Worm (Caenorhabditis elegans) whole organism, early embryonic: Measurements from ENCODE around the gene C56A3.5.

Experiments used
- B0310.2 ChIP-seq: sonication (generic microtip); optimal IDR thresholded peaks from 2 replicates; lab custom pipeline; 2016; ENCODE audit warnings: mild to moderate bottlenecking, missing genetic modification characterization, missing compliant biosample characterization
- F13C5.2 ChIP-seq: sonication (generic microtip); optimal IDR thresholded peaks from 2 replicates; lab custom pipeline; 2017; ENCODE audit warnings: mild to moderate bottlenecking, missing genetic modification characterization, inconsistent platforms, missing compliant biosample characterization
- aly-1 ChIP-seq: sonication (generic microtip); optimal IDR thresholded peaks from 2 replicates; lab custom pipeline; 2016; ENCODE audit warnings: missing genetic modification characterization, missing compliant biosample characterization
- ama-1 ChIP-seq: fragments of 150-350 bp; optimal IDR thresholded peaks from 2 replicates; lab custom pipeline; 2014
- ceh-13 ChIP-seq: fragments of 200-800 bp; sonication (Bioruptor generic); optimal IDR thresholded peaks from 2 replicates; lab custom pipeline; 2018; ENCODE audit warnings: mild to moderate bottlenecking, missing genetic modification characterization, missing compliant biosample characterization
- ceh-36 ChIP-seq: sonication (generic microtip); optimal IDR thresholded peaks from 2 replicates; lab custom pipeline; 2016; ENCODE audit warnings: missing genetic modification characterization, inconsistent platforms, missing compliant biosample characterization
- ets-7 ChIP-seq: sonication (generic microtip); optimal IDR thresholded peaks from 2 replicates; lab custom pipeline; 2016; ENCODE audit warnings: missing genotype, missing genetic modification characterization, missing compliant biosample characterization
- flt-1 ChIP-seq: fragments of 200-800 bp; sonication (Bioruptor generic); IDR thresholded peaks from 2 replicates; pipeline ENCODE4 v1.3.6; 2022; ENCODE audit warnings: missing genetic modification characterization, missing compliant biosample characterization
- hmbx-1 ChIP-seq: sonication (generic microtip); optimal IDR thresholded peaks from 2 replicates; lab custom pipeline; 2016; ENCODE audit warnings: mild to moderate bottlenecking, missing genetic modification characterization, missing compliant biosample characterization
- hmg-4 ChIP-seq: fragments of 200-800 bp; sonication (Bioruptor generic); optimal IDR thresholded peaks from 2 replicates; lab custom pipeline; 2018; ENCODE audit warnings: mild to moderate bottlenecking, missing genetic modification characterization, missing compliant biosample characterization
- hnd-1 ChIP-seq: sonication (generic microtip); optimal IDR thresholded peaks from 2 replicates; lab custom pipeline; 2016; ENCODE audit warnings: missing genetic modification characterization, missing compliant biosample characterization
- pes-1 ChIP-seq: fragments of 200-800 bp; sonication (Bioruptor generic); IDR thresholded peaks from 2 replicates; pipeline ENCODE4 v1.3.6; 2022; ENCODE audit warnings: missing genetic modification reagents, missing genetic modification characterization, missing compliant biosample characterization
- scrt-1 ChIP-seq: fragments of 200-800 bp; sonication (Bioruptor generic); IDR thresholded peaks from 2 replicates; pipeline ENCODE4 v1.3.6; 2022; ENCODE audit warnings: missing genetic modification characterization, missing compliant biosample characterization
- sea-1 ChIP-seq: fragments of 200-800 bp; sonication (Bioruptor generic); conservative IDR thresholded peaks from 2 replicates; pipeline ENCODE4 v1.3.6; 2022; ENCODE audit warnings: missing genetic modification characterization, missing compliant biosample characterization
- tbx-11 ChIP-seq: fragments of 200-800 bp; sonication (Bioruptor generic); IDR thresholded peaks from 2 replicates; pipeline ENCODE4 v1.3.6; 2022; ENCODE audit warnings: missing genetic modification characterization, missing compliant biosample characterization
- tbx-37 ChIP-seq: fragments of 200-800 bp; sonication (Bioruptor generic); conservative IDR thresholded peaks from 2 replicates; pipeline ENCODE4 v1.3.6; 2022; ENCODE audit warnings: missing genetic modification reagents, missing genetic modification characterization, missing compliant biosample characterization
- tra-4 ChIP-seq: sonication (generic microtip); optimal IDR thresholded peaks from 2 replicates; lab custom pipeline; 2017; ENCODE audit warnings: missing genetic modification characterization, missing compliant biosample characterization

Gene C56A3.5

DNA sequence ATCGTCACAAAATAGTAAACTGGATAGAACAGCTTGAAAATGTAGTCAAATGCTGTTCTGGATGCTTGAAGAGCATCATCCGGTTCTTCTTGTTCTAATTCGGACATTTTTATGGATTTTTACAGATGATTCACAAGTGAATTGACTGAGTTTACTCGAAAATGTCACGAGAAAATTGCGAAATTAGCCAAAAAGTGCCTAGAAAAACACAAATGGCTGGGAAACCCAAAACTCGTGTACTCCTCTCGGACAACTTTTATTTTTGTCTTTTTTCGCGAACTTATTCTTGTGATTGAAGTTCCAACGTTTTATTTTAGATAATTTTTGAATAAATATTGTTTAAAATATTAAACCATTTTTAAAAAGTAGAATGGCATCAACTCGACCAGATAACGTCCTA lies at the start of gene C56A3.5, which contains the start of gene C56A3.4:
C56A3.5 (plus strand) TSS at position 367 of the 400 bp plus-strand sequence.
C56A3.4 (minus strand) TSS at position 154 of the 400 bp plus-strand sequence.
- TF ChIP-seq B0310.2 (tag; lab: Kevin White, UChicago) = no peak
- no peak for TF ChIP-seq F13C5.2 (tag; lab: Kevin White, UChicago)
- no peak for TF ChIP-seq hmg-4
- TF ChIP-seq pes-1 (GFP tag; lab: Robert Waterston, UW) = no peak
- TF ChIP-seq tbx-11 (GFP tag; lab: Robert Waterston, UW) = no peak
- no peak for TF ChIP-seq tbx-37 (GFP tag; lab: Robert Waterston, UW)
- TF ChIP-seq ceh-13 (GFP tag; lab: Kevin White, UChicago) = no peak
- TF ChIP-seq scrt-1 (GFP tag; lab: Robert Waterston, UW) = no peak
- no peak for TF ChIP-seq hmbx-1 (tag; lab: Kevin White, UChicago)
- no peak for TF ChIP-seq sea-1 (GFP tag; lab: Robert Waterston, UW)
- TF ChIP-seq ceh-36 = no peak
- TF ChIP-seq aly-1 (tag; lab: Kevin White, UChicago) = no peak
- no peak for TF ChIP-seq tra-4 (tag; lab: Kevin White, UChicago)
- TF ChIP-seq ets-7 = no peak
- no peak for TF ChIP-seq flt-1 (GFP tag; lab: Robert Waterston, UW)
- TF ChIP-seq hnd-1 (tag; lab: Kevin White, UChicago) = no peak

DNA sequence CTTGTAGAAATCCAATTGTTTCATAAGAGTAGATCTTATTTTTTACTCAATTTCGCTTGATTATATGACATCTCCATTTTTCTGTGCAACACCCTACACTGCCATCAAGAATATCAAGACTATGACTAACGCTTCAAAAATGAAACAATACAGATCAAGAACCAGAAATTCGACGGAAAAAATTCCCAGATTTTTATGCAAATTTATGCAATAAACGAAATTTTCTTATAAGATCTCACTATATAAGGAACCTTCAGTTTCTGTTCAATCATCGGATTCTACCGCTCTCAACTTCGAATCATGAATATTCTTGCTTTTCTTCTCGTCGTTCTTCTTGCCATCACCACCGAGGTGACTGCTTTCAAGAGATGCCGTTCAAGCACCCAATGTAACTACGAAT lies 45.4 kb upstream of the C56A3.5 start, which contains the start of gene R11G10.4:
R11G10.4 (plus strand) TSS at position 301 of the 400 bp plus-strand sequence.
- no peak for TF ChIP-seq ama-1 (lab: Kevin White, UChicago)
- TF ChIP-seq ceh-36 = no peak

DNA sequence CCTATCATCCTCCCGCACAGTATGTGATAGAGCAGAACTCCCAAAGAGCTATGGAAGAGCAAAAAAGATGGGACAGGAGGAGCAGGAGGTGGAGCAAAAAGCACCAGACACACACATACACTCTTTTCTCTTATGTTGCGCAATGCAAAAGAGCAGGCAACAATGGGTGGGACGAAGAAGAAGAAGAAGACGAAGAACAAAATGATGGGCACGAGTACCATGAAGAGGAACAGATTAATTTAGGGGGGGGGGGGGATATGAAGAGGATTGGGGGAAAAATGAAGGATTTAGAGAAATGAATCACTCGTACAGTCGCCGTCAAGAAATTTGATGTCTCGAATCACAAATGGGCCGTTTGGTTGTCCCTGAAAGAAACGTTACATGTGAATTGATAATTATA lies 40.1 kb upstream of the C56A3.5 start, which contains the start of gene avr-15:
avr-15 (minus strand) TSS at position 101 of the 400 bp plus-strand sequence.
- TF ChIP-seq scrt-1 (GFP tag; lab: Robert Waterston, UW) = no peak
- no peak for TF ChIP-seq F13C5.2 (tag; lab: Kevin White, UChicago)
- TF ChIP-seq sea-1 (GFP tag; lab: Robert Waterston, UW) = no peak
- TF ChIP-seq flt-1 (GFP tag; lab: Robert Waterston, UW) = no peak
- no peak for TF ChIP-seq aly-1 (tag; lab: Kevin White, UChicago)
- no peak for TF ChIP-seq ceh-36
- no peak for TF ChIP-seq hnd-1 (tag; lab: Kevin White, UChicago)
- TF ChIP-seq hmbx-1 (tag; lab: Kevin White, UChicago) = no peak
- TF ChIP-seq tra-4 (tag; lab: Kevin White, UChicago) = no peak
- TF ChIP-seq tbx-37 (GFP tag; lab: Robert Waterston, UW) = no peak
- TF ChIP-seq ama-1 (lab: Kevin White, UChicago) = no peak
- TF ChIP-seq ceh-13 (GFP tag; lab: Kevin White, UChicago) = no peak
- TF ChIP-seq ets-7 = no peak

DNA sequence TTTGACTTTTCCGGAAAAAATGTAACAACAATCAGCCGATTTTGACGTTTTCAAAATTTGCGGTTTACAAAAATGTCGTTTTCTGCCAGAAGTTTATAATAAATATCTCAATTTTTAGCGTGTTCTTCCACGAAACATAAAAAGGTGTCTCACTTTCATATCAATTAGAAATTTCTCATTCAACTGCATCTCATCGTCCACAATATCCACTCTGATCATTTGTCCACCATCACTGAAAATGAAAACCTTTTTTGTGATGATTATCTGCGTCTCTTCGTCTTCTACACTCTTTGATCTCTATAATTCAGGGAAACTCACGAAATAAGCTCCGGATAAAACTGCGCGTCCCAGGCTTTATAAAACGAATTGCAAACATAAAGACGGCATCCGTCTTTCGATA lies 39.3 kb upstream of the C56A3.5 start:
- no peak for TF ChIP-seq aly-1 (tag; lab: Kevin White, UChicago)
- no peak for TF ChIP-seq ama-1 (lab: Kevin White, UChicago)
- no peak for TF ChIP-seq ets-7
- no peak for TF ChIP-seq ceh-36
- TF ChIP-seq flt-1 (GFP tag; lab: Robert Waterston, UW) = no peak
- TF ChIP-seq hnd-1 (tag; lab: Kevin White, UChicago) = no peak
- no peak for TF ChIP-seq hmbx-1 (tag; lab: Kevin White, UChicago)
- no peak for TF ChIP-seq tra-4 (tag; lab: Kevin White, UChicago)
- no peak for TF ChIP-seq hmg-4

DNA sequence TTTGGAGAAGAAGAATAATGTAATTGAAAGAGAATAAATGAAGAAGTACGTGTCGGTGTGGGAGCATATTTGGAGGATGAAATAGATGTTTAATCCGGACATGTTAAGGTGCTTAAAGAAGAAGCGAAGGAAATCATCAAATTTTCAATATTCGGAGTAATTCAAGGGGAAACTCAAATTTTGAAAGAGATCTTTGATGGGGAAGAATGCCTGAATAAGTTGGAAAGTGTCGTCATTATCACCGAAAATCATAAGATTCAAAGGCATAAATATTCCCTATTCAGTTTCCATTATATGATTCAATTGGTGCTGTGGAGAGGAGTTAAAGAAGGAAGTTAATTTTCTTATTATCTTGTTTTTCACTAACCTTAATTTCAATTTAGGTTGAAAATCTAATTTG lies 36.7 kb upstream of the C56A3.5 start, which contains the start of gene semi-1:
semi-1 (minus strand) TSS at position 101 of the 400 bp plus-strand sequence.
- TF ChIP-seq pes-1 (GFP tag; lab: Robert Waterston, UW) (no peak), ets-7 (no peak), aly-1 (tag; lab: Kevin White, UChicago) (no peak), flt-1 (GFP tag; lab: Robert Waterston, UW) (no peak), sea-1 (GFP tag; lab: Robert Waterston, UW) (no peak), scrt-1 (GFP tag; lab: Robert Waterston, UW) (no peak), tbx-11 (GFP tag; lab: Robert Waterston, UW) (no peak), ceh-13 (GFP tag; lab: Kevin White, UChicago) (no peak), hmbx-1 (tag; lab: Kevin White, UChicago) (no peak), hnd-1 (tag; lab: Kevin White, UChicago) (no peak), tra-4 (tag; lab: Kevin White, UChicago) (no peak), tbx-37 (GFP tag; lab: Robert Waterston, UW) (no peak), F13C5.2 (tag; lab: Kevin White, UChicago) (no peak), ama-1 (lab: Kevin White, UChicago) (no peak), hmg-4 (no peak), B0310.2 (tag; lab: Kevin White, UChicago) (no peak)

DNA sequence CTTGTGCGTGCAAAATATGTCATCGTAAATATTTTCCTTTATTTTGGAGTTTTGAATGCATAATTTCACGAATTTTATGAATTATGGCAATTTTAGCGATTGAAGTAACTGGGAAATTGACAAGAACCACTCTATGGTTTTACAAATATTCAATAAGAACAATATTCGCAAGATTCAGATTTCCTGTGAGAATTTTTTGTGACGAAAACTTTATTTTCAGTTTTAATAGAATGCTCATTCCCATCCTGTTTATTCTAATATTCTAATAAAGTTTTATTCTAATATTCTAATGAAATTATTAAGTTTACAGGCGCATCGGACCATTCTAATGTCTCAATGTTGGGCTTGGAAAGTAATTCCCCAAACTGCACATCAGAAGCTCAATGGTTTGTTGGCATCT lies 28.6 kb upstream of the C56A3.5 start, which contains the start of gene R11G10.3:
R11G10.3 (plus strand) TSS at position 301 of the 400 bp plus-strand sequence.
- TF ChIP-seq tbx-37 (GFP tag; lab: Robert Waterston, UW) = no peak
- no peak for TF ChIP-seq ceh-36
- TF ChIP-seq F13C5.2 (tag; lab: Kevin White, UChicago) = no peak
- no peak for TF ChIP-seq aly-1 (tag; lab: Kevin White, UChicago)
- TF ChIP-seq sea-1 (GFP tag; lab: Robert Waterston, UW) = no peak
- no peak for TF ChIP-seq tbx-11 (GFP tag; lab: Robert Waterston, UW)
- TF ChIP-seq hmg-4 = no peak
- TF ChIP-seq hmbx-1 (tag; lab: Kevin White, UChicago) = no peak
- TF ChIP-seq scrt-1 (GFP tag; lab: Robert Waterston, UW) = no peak
- no peak for TF ChIP-seq ama-1 (lab: Kevin White, UChicago)
- no peak for TF ChIP-seq ceh-13 (GFP tag; lab: Kevin White, UChicago)
- no peak for TF ChIP-seq B0310.2 (tag; lab: Kevin White, UChicago)

DNA sequence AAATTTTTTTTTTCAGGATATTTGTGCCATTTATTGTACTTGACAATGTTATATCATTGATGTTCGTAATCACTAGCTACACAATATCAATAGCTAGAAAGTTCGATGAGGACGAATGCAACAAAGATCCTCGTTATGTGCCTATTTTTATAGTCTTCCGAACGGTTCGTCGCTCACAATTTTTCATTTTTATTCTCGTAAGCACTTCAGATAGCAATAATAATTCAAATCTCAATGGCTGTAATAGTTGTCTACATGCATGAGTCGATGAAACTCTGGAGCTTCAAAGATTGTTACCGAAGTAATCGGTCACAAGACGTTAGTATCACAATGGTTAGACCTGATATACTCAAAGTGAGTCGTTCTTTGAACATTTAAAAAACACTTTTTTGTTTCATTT lies 22.6 kb upstream of the C56A3.5 start:
- TF ChIP-seq ama-1 (lab: Kevin White, UChicago) = no peak
- no peak for TF ChIP-seq B0310.2 (tag; lab: Kevin White, UChicago)
- no peak for TF ChIP-seq tra-4 (tag; lab: Kevin White, UChicago)
- TF ChIP-seq aly-1 (tag; lab: Kevin White, UChicago) = no peak
- TF ChIP-seq tbx-37 (GFP tag; lab: Robert Waterston, UW) = no peak
- TF ChIP-seq hnd-1 (tag; lab: Kevin White, UChicago) = no peak
- no peak for TF ChIP-seq scrt-1 (GFP tag; lab: Robert Waterston, UW)
- TF ChIP-seq ets-7 = no peak
- TF ChIP-seq flt-1 (GFP tag; lab: Robert Waterston, UW) = no peak
- TF ChIP-seq F13C5.2 (tag; lab: Kevin White, UChicago) = no peak
